Fruit fly (Drosophila melanogaster): ENCODE measurements around the gene SCaMC.

DNA sequence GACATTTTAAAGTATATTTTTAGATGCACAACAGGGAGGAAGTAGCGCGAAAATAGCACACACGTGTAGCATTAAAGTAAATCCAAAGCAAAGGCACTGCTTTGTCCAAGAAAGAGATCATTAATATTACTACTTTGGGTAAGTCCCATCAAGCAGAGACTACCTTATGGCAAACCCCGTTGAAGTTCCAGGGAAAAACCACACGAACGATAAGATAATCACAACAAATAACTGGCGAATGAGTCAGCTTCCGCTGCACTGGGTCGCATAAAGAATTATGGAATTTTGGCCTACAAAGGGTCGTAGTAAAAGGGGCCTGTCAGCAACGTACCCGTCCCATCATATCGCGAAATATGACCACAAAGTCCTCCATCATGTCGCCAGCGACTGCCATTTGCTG is 6.9 kb downstream of the SCaMC start:
- TF ChIP-seq Dfd (GFP tag; optimal IDR thresholded peaks at IDR 0.05): no peak
- TF ChIP-seq Vsx2 (GFP tag; optimal IDR thresholded peaks at IDR 0.05; ENCODE audit: partially characterized antibody): no peak
- no peak for TF ChIP-seq fru (GFP tag; optimal IDR thresholded peaks at IDR 0.05)
- TF ChIP-seq dsf (GFP tag; optimal IDR thresholded peaks at IDR 0.05; ENCODE audit: borderline replicate concordance): no peak
- no peak for TF ChIP-seq lola (GFP tag; optimal IDR thresholded peaks at IDR 0.05)
- no peak for TF ChIP-seq Mio (GFP tag; optimal IDR thresholded peaks at IDR 0.05)
